Fruit fly (Drosophila melanogaster) whole organism, prepupa: ENCODE data around the gene Mp.

ENCODE experiments used
- Blimp-1 ChIP-seq: fragments of 200-800 bp; sonication (Bioruptor generic); optimal IDR thresholded peaks from 3 replicates; lab custom pipeline; 2017; ENCODE audit warnings: missing biosample characterization, missing genetic modification characterization, mild to moderate bottlenecking, moderate library complexity, missing genetic modification reagents
- CG10669 ChIP-seq: fragments of 200-800 bp; sonication (Bioruptor generic); optimal IDR thresholded peaks from 3 replicates; lab custom pipeline; 2018; ENCODE audit warnings: missing biosample characterization, mild to moderate bottlenecking, missing genetic modification characterization, moderate library complexity
- CG1621 ChIP-seq: fragments of 200-800 bp; sonication (Bioruptor generic); optimal IDR thresholded peaks from 3 replicates; lab custom pipeline; 2018; ENCODE audit warnings: missing biosample characterization, mild to moderate bottlenecking, missing genetic modification characterization
- Ets21C ChIP-seq: fragments of 200-800 bp; sonication (Bioruptor generic); optimal IDR thresholded peaks from 3 replicates; lab custom pipeline; 2016; ENCODE audit warnings: missing biosample characterization, missing genetic modification characterization
- Gug ChIP-seq: fragments of 200-800 bp; sonication (Bioruptor generic); IDR thresholded peaks from 2 replicates; pipeline ENCODE4 v1.3.6; 2022; ENCODE audit warnings: missing biosample characterization, missing genetic modification characterization
- achi ChIP-seq: fragments of 200-800 bp; sonication (Bioruptor generic); optimal IDR thresholded peaks from 3 replicates; lab custom pipeline; 2016; ENCODE audit warnings: missing biosample characterization, missing genetic modification characterization
- dac ChIP-seq: fragments of 200-800 bp; sonication (Bioruptor generic); optimal IDR thresholded peaks from 2 replicates; lab custom pipeline; 2017; ENCODE audit warnings: missing biosample characterization, mild to moderate bottlenecking, missing genetic modification characterization
- salr ChIP-seq, 2 experiments: fragments of 200-800 bp; sonication (Bioruptor generic); optimal IDR thresholded peaks; 3 replicates each; lab custom pipeline; 2016 to 2018; ENCODE audit warnings: missing biosample characterization in 2 of 2, missing genetic modification characterization in 2 of 2, mild to moderate bottlenecking in 1 of 2
- svp ChIP-seq: fragments of 200-800 bp; sonication (Bioruptor generic); peaks from one replicate; lab custom pipeline; 2016; ENCODE audit warnings: missing biosample characterization, missing genetic modification characterization

DNA sequence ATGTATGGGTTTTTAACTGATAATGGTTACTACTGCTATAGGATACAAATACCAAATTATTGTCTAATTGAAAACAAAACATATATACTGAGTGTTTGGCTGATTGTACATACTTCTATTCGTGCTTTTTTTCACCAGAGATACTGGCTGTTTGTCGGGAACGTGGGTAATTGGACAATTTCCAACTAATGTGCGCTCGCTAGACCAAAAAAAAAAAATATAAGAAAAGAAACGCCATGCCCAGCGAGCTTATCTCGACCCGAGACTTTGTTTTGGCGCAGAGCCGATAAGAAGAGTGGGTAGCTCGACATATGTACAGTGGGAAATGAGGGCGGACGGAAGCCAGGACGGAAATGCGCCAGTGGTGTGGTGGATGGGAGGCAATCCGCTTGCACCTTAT is 35.5 kb upstream of the Mp start:
- TF ChIP-seq Gug (GFP tag; lab: Robert Waterston, UW): no peak
- TF ChIP-seq achi: no peak
- TF ChIP-seq Blimp-1 (GFP tag; lab: Kevin White, UChicago): no peak
- peak; percentile 15 for TF ChIP-seq svp (GFP tag; lab: Kevin White, UChicago)
- TF ChIP-seq salr (GFP tag; optimal IDR thresholded peaks at IDR 0.05; lab: Kevin White, UChicago): no peak
- TF ChIP-seq Ets21C (GFP tag; lab: Kevin White, UChicago): no peak
- TF ChIP-seq CG1621 (tag; lab: Kevin White, UChicago): no peak
- TF ChIP-seq CG10669 (GFP tag; lab: Kevin White, UChicago): no peak
- TF ChIP-seq dac: no peak
